Worm (Caenorhabditis elegans): ENCODE results near the gene sel-2.
A peak's percentile ranks its signal among the peaks of the same experiment; 100 is the strongest.

sel-2 gene

ce11 chrIII:4551963-4552362, 60.2 kb downstream of the sel-2 start:
- TF ChIP-seq D1046.2 (GFP tag; IDR thresholded peaks at IDR 0.05): no peak
- no peak for TF ChIP-seq lin-15B (tag; optimal IDR thresholded peaks at IDR 0.05)
- no peak for TF ChIP-seq ztf-7 (tag; optimal IDR thresholded peaks at IDR 0.05)
- peak; percentile 51 for TF ChIP-seq lin-38 (GFP tag; IDR thresholded peaks at IDR 0.05)
- TF ChIP-seq T26A8.4 (GFP tag; IDR thresholded peaks at IDR 0.05): peak; percentile 24; the same call in 1 of the 2 replicates
- TF ChIP-seq dmd-9 (GFP tag; IDR thresholded peaks at IDR 0.05): no peak
- 0 out of 2 replicates have a peak, but pooled peaks have one; percentile 31 for TF ChIP-seq vab-7 (GFP tag; IDR thresholded peaks at IDR 0.05)
- TF ChIP-seq cey-2 (tag; optimal IDR thresholded peaks at IDR 0.05; ENCODE audit: borderline replicate concordance, insufficient read depth): no peak
- TF ChIP-seq hlh-11 (tag; optimal IDR thresholded peaks at IDR 0.05): peak; percentile 95
- TF ChIP-seq tra-1 (GFP tag; IDR thresholded peaks at IDR 0.05): 0 out of 2 replicates have a peak, but pooled peaks have one; percentile 34
- TF ChIP-seq daf-8 (GFP tag; IDR thresholded peaks at IDR 0.05): no peak
- TF ChIP-seq F37D6.2 (tag; optimal IDR thresholded peaks at IDR 0.05): peak; percentile 39
- peak; percentile 46 for TF ChIP-seq dpl-1 (GFP tag; optimal IDR thresholded peaks at IDR 0.05)
- TF ChIP-seq mes-2 (tag; optimal IDR thresholded peaks at IDR 0.05; ENCODE audit: poor library complexity, severe bottlenecking): peak; percentile 56
- no peak for TF ChIP-seq ztf-11 (tag; optimal IDR thresholded peaks at IDR 0.05)
- TF ChIP-seq duxl-1 (tag; optimal IDR thresholded peaks at IDR 0.05; ENCODE audit: poor library complexity): no peak
- TF ChIP-seq nhr-41 (GFP tag; IDR thresholded peaks at IDR 0.05): peak; percentile 87; the same call in 1 of the 2 replicates
- no peak for TF ChIP-seq nhr-237 (tag; optimal IDR thresholded peaks at IDR 0.05)
- TF ChIP-seq rbr-2 (tag; optimal IDR thresholded peaks at IDR 0.05): peak; percentile 72
- TF ChIP-seq nhr-28 (tag; optimal IDR thresholded peaks at IDR 0.05): peak; percentile 91
- TF ChIP-seq F10B5.3 (tag; optimal IDR thresholded peaks at IDR 0.05): no peak
- peak; percentile 71 for TF ChIP-seq pqm-1 (tag; optimal IDR thresholded peaks at IDR 0.05)
- peak; percentile 83 for TF ChIP-seq nhr-11 (tag; optimal IDR thresholded peaks at IDR 0.05)
- TF ChIP-seq arid-1 (GFP tag; conservative IDR thresholded peaks at IDR 0.05): peak; percentile 56; the same call in 1 of the 2 replicates
- TF ChIP-seq hif-1 (tag; optimal IDR thresholded peaks at IDR 0.05): peak in 1 of 2 experiments; percentile 66
- TF ChIP-seq daf-16 (GFP tag; optimal IDR thresholded peaks at IDR 0.05): peak in 1 of 2 experiments; percentile 61
- TF ChIP-seq daf-16 (tag; optimal IDR thresholded peaks at IDR 0.05): peak; percentile 82
- TF ChIP-seq saeg-2 (GFP tag; IDR thresholded peaks at IDR 0.05): no peak
- peak; percentile 22 for TF ChIP-seq spr-1 (tag; optimal IDR thresholded peaks at IDR 0.05)
- no peak for TF ChIP-seq lim-7 (GFP tag; IDR thresholded peaks at IDR 0.05)
- TF ChIP-seq lsy-2 (tag; optimal IDR thresholded peaks at IDR 0.05): peak; percentile 49 to 78
- TF ChIP-seq nhr-102 (tag; optimal IDR thresholded peaks at IDR 0.05): no peak
- TF ChIP-seq hlh-30 (tag; optimal IDR thresholded peaks at IDR 0.05; ENCODE audit: insufficient read depth): peak; percentile 93
- TF ChIP-seq hmg-1.1 (GFP tag; IDR thresholded peaks at IDR 0.05): peak; percentile 78
- peak; percentile 64 for TF ChIP-seq nhr-25 (tag; optimal IDR thresholded peaks at IDR 0.05; ENCODE audit: borderline replicate concordance, insufficient read depth)
- TF ChIP-seq ctbp-1 (GFP tag; IDR thresholded peaks at IDR 0.05): peak; percentile 65; the same call in 1 of the 2 replicates
- no peak for TF ChIP-seq dmd-8 (GFP tag; IDR thresholded peaks at IDR 0.05)
- TF ChIP-seq mxl-3 (GFP tag; optimal IDR thresholded peaks at IDR 0.05): peak; percentile 92
- peak; percentile 89 for TF ChIP-seq mep-1 (tag; optimal IDR thresholded peaks at IDR 0.05)
- TF ChIP-seq egl-43 (GFP tag; IDR thresholded peaks at IDR 0.05): peak; percentile 22; the same call in 1 of the 2 replicates
- TF ChIP-seq nhr-111 (GFP tag; optimal IDR thresholded peaks at IDR 0.05): no peak
- no peak for TF ChIP-seq snpc-4 (tag; optimal IDR thresholded peaks at IDR 0.05)
- peak; percentile 58 for TF ChIP-seq pha-4 (GFP tag; IDR thresholded peaks at IDR 0.05)
- TF ChIP-seq pha-4 (tag; optimal IDR thresholded peaks at IDR 0.05): no peak
- TF ChIP-seq aha-1 (tag): peak; percentile 97
- TF ChIP-seq set-16 (GFP tag; IDR thresholded peaks at IDR 0.05): peak; percentile 74
- peak; percentile 42 for TF ChIP-seq nhr-6 (tag; optimal IDR thresholded peaks at IDR 0.05)
- TF ChIP-seq unc-62 (GFP tag; optimal IDR thresholded peaks at IDR 0.05 in 1 of 2): peak in 1 of 2 experiments; percentile 36
- TF ChIP-seq unc-62 (tag; optimal IDR thresholded peaks at IDR 0.05): no peak
- peak; percentile 31 for TF ChIP-seq fkh-10 (GFP tag; optimal IDR thresholded peaks at IDR 0.05)
- TF ChIP-seq ceh-28 (tag; optimal IDR thresholded peaks at IDR 0.05): peak; percentile 38
